Fruit fly (Drosophila melanogaster) S2 (cell line): ENCODE results near the gene Daxx.

Experiments
- CG8478 ChIP-seq: fragments of >200 bp; optimal IDR thresholded peaks from 2 replicates; lab custom pipeline; 2018
- CTCF ChIP-seq, 2 experiments: fragments of >200 bp; optimal IDR thresholded peaks; 2 replicates each; lab custom pipeline; 2018

- no peak for TF ChIP-seq CG8478
- TF ChIP-seq CTCF (optimal IDR thresholded peaks at IDR 0.05; lab: Kevin White, UChicago): no peak
Observed at dm6 chr2L:6480212-6480994, at the start of gene Daxx, which contains the start of gene Sec61alpha.
